Fruit fly (Drosophila melanogaster) whole organism, embryonic: ENCODE results near the gene scpr-A.
A peak's percentile ranks its signal among the peaks of the same experiment; 100 is the strongest.

Experiments
- ATbp ChIP-seq: fragments of 200-800 bp; sonication (Bioruptor generic); optimal IDR thresholded peaks from 2 replicates; lab custom pipeline; 2017; ENCODE audit warnings: missing biosample characterization, mild to moderate bottlenecking, missing genetic modification characterization, missing genetic modification reagents
- Aef1 ChIP-seq: fragments of 200-800 bp; sonication (Bioruptor generic); IDR thresholded peaks from 3 replicates; pipeline ENCODE4 v1.3.6; 2022; ENCODE audit warnings: missing biosample characterization, missing genetic modification characterization
- Bgb ChIP-seq: fragments of 200-800 bp; sonication (Bioruptor generic); IDR thresholded peaks from 2 replicates; pipeline ENCODE4 v1.3.6; 2022; ENCODE audit warnings: missing biosample characterization, missing genetic modification characterization; ENCODE audit not compliant: partially characterized antibody
- CG11504 ChIP-seq: fragments of 200-800 bp; sonication (Bioruptor generic); optimal IDR thresholded peaks from 3 replicates; lab custom pipeline; 2019; ENCODE audit warnings: missing biosample characterization, mild to moderate bottlenecking, missing genetic modification characterization, moderate library complexity
- CG11696 ChIP-seq: fragments of 200-800 bp; sonication (Bioruptor generic); IDR thresholded peaks from 2 replicates; pipeline ENCODE4 v1.3.6; 2022; ENCODE audit warnings: missing biosample characterization, missing genetic modification characterization
- CG14667 ChIP-seq: fragments of 200-800 bp; sonication (Bioruptor generic); IDR thresholded peaks from 2 replicates; pipeline ENCODE4 v1.3.6; 2022; ENCODE audit warnings: missing biosample characterization, missing genetic modification characterization
- CG14860 ChIP-seq: fragments of 200-800 bp; sonication (Bioruptor generic); IDR thresholded peaks from 3 replicates; pipeline ENCODE4 v1.3.6; 2022; ENCODE audit warnings: missing biosample characterization, missing genetic modification characterization; ENCODE audit not compliant: partially characterized antibody
- CG1529 ChIP-seq: fragments of 200-800 bp; sonication (Bioruptor generic); optimal IDR thresholded peaks from 3 replicates; lab custom pipeline; 2018; ENCODE audit warnings: missing biosample characterization, missing genetic modification characterization
- CG18599 ChIP-seq: fragments of 200-800 bp; sonication (Bioruptor generic); optimal IDR thresholded peaks from 3 replicates; lab custom pipeline; 2017; ENCODE audit warnings: missing biosample characterization, missing genetic modification characterization, mild to moderate bottlenecking, moderate library complexity, missing genetic modification reagents
- CG31388 ChIP-seq: fragments of 200-800 bp; sonication (Bioruptor generic); optimal IDR thresholded peaks from 2 replicates; lab custom pipeline; 2016; ENCODE audit warnings: missing biosample characterization, missing genetic modification characterization
- CG3407 ChIP-seq: fragments of 200-800 bp; sonication (Bioruptor generic); optimal IDR thresholded peaks from 2 replicates; lab custom pipeline; 2018; ENCODE audit warnings: missing biosample characterization, mild to moderate bottlenecking, missing genetic modification characterization
- CG4360 ChIP-seq: fragments of 200-800 bp; sonication (Bioruptor generic); IDR thresholded peaks from 2 replicates; pipeline ENCODE4 v1.3.6; 2022; ENCODE audit warnings: missing biosample characterization, missing genetic modification characterization
- CG5245 ChIP-seq: fragments of 200-800 bp; sonication (Bioruptor generic); optimal IDR thresholded peaks from 3 replicates; lab custom pipeline; 2016; ENCODE audit warnings: missing biosample characterization, missing genetic modification characterization
- CG7786 ChIP-seq: fragments of 200-800 bp; sonication (Bioruptor generic); optimal IDR thresholded peaks from 2 replicates; lab custom pipeline; 2016; ENCODE audit warnings: missing biosample characterization, missing genetic modification characterization
- CG8388 ChIP-seq: fragments of 200-800 bp; sonication (Bioruptor generic); optimal IDR thresholded peaks from 2 replicates; lab custom pipeline; 2019; ENCODE audit warnings: missing biosample characterization, mild to moderate bottlenecking, missing genetic modification characterization, moderate library complexity
- D ChIP-seq, 2 experiments: fragments of 200-800 bp in 1 of 2; fragments of >200 bp in 1 of 2; sonication (Bioruptor generic) in 1 of 2; optimal IDR thresholded peaks; 2 replicates in 1 of 2; 3 replicates in 1 of 2; lab custom pipeline; 2017; ENCODE audit warnings: mild to moderate bottlenecking in 1 of 2, missing biosample characterization in 1 of 2, missing genetic modification characterization in 1 of 2, missing genetic modification reagents in 1 of 2
- D19B ChIP-seq: fragments of 200-800 bp; sonication (Bioruptor generic); optimal IDR thresholded peaks from 2 replicates; lab custom pipeline; 2017; ENCODE audit warnings: missing biosample characterization, mild to moderate bottlenecking, missing genetic modification characterization
- Dref ChIP-seq: fragments of 200-800 bp; sonication (Bioruptor generic); IDR thresholded peaks from 2 replicates; pipeline ENCODE4 v1.3.6; 2022; ENCODE audit warnings: missing biosample characterization, missing genetic modification characterization
- ERR ChIP-seq: fragments of 200-800 bp; sonication (Bioruptor generic); optimal IDR thresholded peaks from 2 replicates; lab custom pipeline; 2016; ENCODE audit warnings: missing biosample characterization, missing genetic modification characterization
- Fer3 ChIP-seq: fragments of 200-800 bp; sonication (Bioruptor generic); optimal IDR thresholded peaks from 2 replicates; lab custom pipeline; 2018; ENCODE audit warnings: missing biosample characterization, mild to moderate bottlenecking, missing genetic modification characterization, moderate library complexity
- GATAe ChIP-seq: fragments of 200-800 bp; sonication (Bioruptor generic); conservative IDR thresholded peaks from 2 replicates; pipeline ENCODE4 v1.3.6; 2022; ENCODE audit warnings: missing biosample characterization, missing genetic modification characterization
- Gug ChIP-seq: fragments of 200-800 bp; sonication (Bioruptor generic); IDR thresholded peaks from 4 replicates; pipeline ENCODE4 v1.3.6; 2022; ENCODE audit warnings: missing biosample characterization, missing genetic modification characterization
- HHEX ChIP-seq: fragments of 200-800 bp; sonication (Bioruptor generic); optimal IDR thresholded peaks from 3 replicates; lab custom pipeline; 2017; ENCODE audit warnings: missing biosample characterization, mild to moderate bottlenecking, missing genetic modification characterization, missing genetic modification reagents
- Hey ChIP-seq: fragments of 200-800 bp; sonication (Bioruptor generic); optimal IDR thresholded peaks from 3 replicates; lab custom pipeline; 2018; ENCODE audit warnings: missing biosample characterization, mild to moderate bottlenecking, missing genetic modification characterization
- Myb ChIP-seq: fragments of 200-800 bp; sonication (Bioruptor generic); optimal IDR thresholded peaks from 2 replicates; lab custom pipeline; 2016; ENCODE audit warnings: missing biosample characterization, missing genetic modification characterization
- NC2β ChIP-seq: fragments of 200-800 bp; sonication (Bioruptor generic); optimal IDR thresholded peaks from 2 replicates; lab custom pipeline; 2016; ENCODE audit warnings: missing biosample characterization, missing genetic modification characterization
- Nf-YC ChIP-seq: fragments of 200-800 bp; optimal IDR thresholded peaks from 3 replicates; lab custom pipeline; 2019; ENCODE audit warnings: missing biosample characterization, mild to moderate bottlenecking, missing genetic modification characterization, moderate library complexity
- Xrp1 ChIP-seq: fragments of 200-800 bp; sonication (Bioruptor generic); IDR thresholded peaks from 2 replicates; pipeline ENCODE4 v1.3.6; 2022; ENCODE audit warnings: missing biosample characterization, missing genetic modification characterization
- al ChIP-seq: fragments of 200-800 bp; sonication (Bioruptor generic); IDR thresholded peaks from 2 replicates; pipeline ENCODE4 v1.3.6; 2022; ENCODE audit warnings: missing biosample characterization, missing genetic modification characterization
- ara ChIP-seq: fragments of 200-800 bp; sonication (Bioruptor generic); IDR thresholded peaks from 2 replicates; pipeline ENCODE4 v1.3.6; 2022; ENCODE audit warnings: missing biosample characterization, missing genetic modification characterization
- crc ChIP-seq: fragments of 200-800 bp; sonication (Bioruptor generic); optimal IDR thresholded peaks from 2 replicates; lab custom pipeline; 2016; ENCODE audit warnings: missing biosample characterization, missing genetic modification characterization
- gcm2 ChIP-seq: fragments of 200-800 bp; sonication (Bioruptor generic); optimal IDR thresholded peaks from 2 replicates; lab custom pipeline; 2016; ENCODE audit warnings: missing biosample characterization, missing genetic modification characterization
- ham ChIP-seq: fragments of 200-800 bp; sonication (Bioruptor generic); IDR thresholded peaks from 2 replicates; pipeline ENCODE4 v1.3.6; 2022; ENCODE audit warnings: missing biosample characterization, missing genetic modification characterization
- her ChIP-seq: fragments of 200-800 bp; sonication (Bioruptor generic); optimal IDR thresholded peaks from 2 replicates; lab custom pipeline; 2016; ENCODE audit warnings: missing biosample characterization, missing genetic modification characterization
- insv ChIP-seq, 2 experiments: fragments of 200-800 bp; sonication (Bioruptor generic); optimal IDR thresholded peaks; 3 replicates each; lab custom pipeline; 2016 to 2018; ENCODE audit warnings: missing biosample characterization in 2 of 2, missing genetic modification characterization in 2 of 2
- kah ChIP-seq: fragments of 200-800 bp; sonication (Bioruptor generic); optimal IDR thresholded peaks from 2 replicates; lab custom pipeline; 2018; ENCODE audit warnings: missing biosample characterization, mild to moderate bottlenecking, missing genetic modification characterization
- ken ChIP-seq: fragments of 200-800 bp; sonication (Bioruptor generic); IDR thresholded peaks from 3 replicates; pipeline ENCODE4 v1.3.6; 2022; ENCODE audit warnings: missing biosample characterization, missing genetic modification characterization
- kni ChIP-seq: fragments of 200-800 bp; sonication (Bioruptor generic); optimal IDR thresholded peaks from 3 replicates; lab custom pipeline; 2017; ENCODE audit warnings: mild to moderate bottlenecking, missing biosample characterization, missing genetic modification reagents, missing genetic modification characterization
- knrl ChIP-seq: fragments of 200-800 bp; sonication (Bioruptor generic); IDR thresholded peaks from 3 replicates; pipeline ENCODE4 v1.3.6; 2022; ENCODE audit warnings: missing biosample characterization, missing genetic modification characterization; ENCODE audit not compliant: partially characterized antibody
- org-1 ChIP-seq: fragments of 200-800 bp; sonication (Bioruptor generic); optimal IDR thresholded peaks from 2 replicates; lab custom pipeline; 2017; ENCODE audit warnings: missing biosample characterization, missing genetic modification characterization
- pan ChIP-seq, 4 experiments: fragments of >200 bp in 3 of 4; fragments of 200-800 bp in 1 of 4; sonication (Bioruptor generic) in 1 of 4; optimal IDR thresholded peaks in 3 of 4; IDR thresholded peaks in 1 of 4; 2 replicates each; pipeline versions ENCODE4 v1.3.6 to Lab custom; 2017 to 2022; ENCODE audit warnings: missing biosample characterization in 2 of 4, missing genetic modification characterization in 2 of 4, mixed read lengths in 1 of 4
- pzg ChIP-seq: fragments of 200-800 bp; sonication (Bioruptor generic); optimal IDR thresholded peaks from 3 replicates; lab custom pipeline; 2018; ENCODE audit warnings: missing biosample characterization, mild to moderate bottlenecking, missing genetic modification characterization, moderate library complexity
- row ChIP-seq: fragments of 200-800 bp; sonication (Bioruptor generic); IDR thresholded peaks from 3 replicates; pipeline ENCODE4 v1.3.6; 2022; ENCODE audit warnings: missing biosample characterization, missing genetic modification characterization
- tll ChIP-seq, 2 experiments: fragments of 200-800 bp in 1 of 2; fragments of >200 bp in 1 of 2; sonication (Bioruptor generic) in 1 of 2; optimal IDR thresholded peaks; 2 replicates each; lab custom pipeline; 2017 to 2019; ENCODE audit warnings: missing biosample characterization in 2 of 2, missing genetic modification characterization in 2 of 2, mild to moderate bottlenecking in 1 of 2, moderate library complexity in 1 of 2
- twi ChIP-seq: fragments of 200-800 bp; optimal IDR thresholded peaks from 2 replicates; lab custom pipeline; 2019; ENCODE audit warnings: missing biosample characterization, mild to moderate bottlenecking, missing genetic modification characterization, moderate library complexity
- yki ChIP-seq: fragments of >200 bp; optimal IDR thresholded peaks from 3 replicates; lab custom pipeline; 2018
- zen ChIP-seq: fragments of 200-800 bp; sonication (Bioruptor generic); optimal IDR thresholded peaks from 3 replicates; lab custom pipeline; 2018; ENCODE audit warnings: missing biosample characterization, mild to moderate bottlenecking, missing genetic modification characterization, moderate library complexity
- zf30C ChIP-seq: fragments of 200-800 bp; sonication (Bioruptor generic); optimal IDR thresholded peaks from 3 replicates; lab custom pipeline; 2018; ENCODE audit warnings: missing biosample characterization, mild to moderate bottlenecking, missing genetic modification characterization

Gene scpr-A

dm6 chr3R:11214449-11214950, 26.5 kb upstream of the scpr-A start, which contains the start of gene ZnT86D (continued):
- TF ChIP-seq Gug (GFP tag; lab: Robert Waterston, UW) (peak; percentile 50; the same call in 2 of the 4 replicates), yki (no peak), org-1 (GFP tag; lab: Kevin White, UChicago) (no peak), CG11696 (GFP tag; lab: Robert Waterston, UW) (no peak), Xrp1 (GFP tag; lab: Robert Waterston, UW) (peak; percentile 30; the same call in 1 of the 2 replicates), tll (GFP tag; optimal IDR thresholded peaks at IDR 0.05; lab: Kevin White, UChicago) (peak; percentile 18 to 88), kah (GFP tag; lab: Kevin White, UChicago) (peak; percentile 11), her (GFP tag; lab: Kevin White, UChicago) (no peak), Dref (GFP tag; lab: Robert Waterston, UW) (no peak), Nf-YC (tag; lab: Kevin White, UChicago) (peak; percentile 79), twi (peak; percentile 29), pan (optimal IDR thresholded peaks at IDR 0.05; lab: Kevin White, UChicago) (no peak), pan (GFP tag; optimal IDR thresholded peaks at IDR 0.05 in 1 of 2, IDR thresholded peaks at IDR 0.05 in 1 of 2) (no peak), CG14667 (GFP tag; lab: Robert Waterston, UW) (no peak), CG4360 (GFP tag; lab: Robert Waterston, UW) (no peak), ham (GFP tag; lab: Robert Waterston, UW) (no peak), Bgb (GFP tag; lab: Robert Waterston, UW) (no peak), al (GFP tag; lab: Robert Waterston, UW) (peak; percentile 58; the same call in 1 of the 2 replicates), Myb (GFP tag; lab: Kevin White, UChicago) (peak; percentile 38), HHEX (GFP tag; lab: Kevin White, UChicago) (peak; percentile 33), GATAe (GFP tag; lab: Robert Waterston, UW) (no peak), crc (GFP tag; lab: Kevin White, UChicago) (no peak), pzg (GFP tag; lab: Kevin White, UChicago) (peak; percentile 64), NC2β (GFP tag; lab: Kevin White, UChicago) (peak; percentile 68), Aef1 (GFP tag; lab: Robert Waterston, UW) (peak; percentile 49; the same call in 2 of the 3 replicates), CG31388 (GFP tag; lab: Kevin White, UChicago) (no peak), Fer3 (tag; lab: Kevin White, UChicago) (peak; percentile 70), zf30C (GFP tag; lab: Kevin White, UChicago) (no peak)

dm6 chr3R:11216156-11216630, 24.8 kb upstream of the scpr-A start, which contains the start of the genes RpS25 and CG4820:
Gene RpS25 (minus strand): TSS chr3R:11216287.
Gene CG4820 (plus strand): TSS chr3R:11216535.
- TF ChIP-seq CG5245 (peak; percentile 85), row (peak; percentile 73), CG11504 (tag; lab: Kevin White, UChicago) (peak; percentile 84), D (optimal IDR thresholded peaks at IDR 0.05; lab: Kevin White, UChicago) (no peak), D (GFP tag; optimal IDR thresholded peaks at IDR 0.05; lab: Kevin White, UChicago) (peak; percentile 86), CG7786 (peak; percentile 81), ATbp (GFP tag; lab: Kevin White, UChicago) (peak; percentile 87), CG8388 (GFP tag; lab: Kevin White, UChicago) (peak; percentile 82), kni (GFP tag; lab: Kevin White, UChicago) (peak; percentile 95), CG4360 (GFP tag; lab: Robert Waterston, UW) (0 out of 2 replicates have a peak, but pooled peaks have one; percentile 37), CG18599 (peak; percentile 90), D19B (GFP tag; lab: Kevin White, UChicago) (peak; percentile 75), CG1529 (GFP tag; lab: Kevin White, UChicago) (peak; percentile 85), insv (GFP tag; optimal IDR thresholded peaks at IDR 0.05; lab: Kevin White, UChicago) (peak in 1 of 2 experiments; percentile 84), ERR (GFP tag; lab: Kevin White, UChicago) (peak; percentile 77), zen (tag; lab: Kevin White, UChicago) (peak; percentile 84), knrl (peak; percentile 91), Hey (tag; lab: Kevin White, UChicago) (peak; percentile 85), CG14860 (GFP tag; lab: Robert Waterston, UW) (peak; percentile 77), gcm2 (GFP tag; lab: Kevin White, UChicago) (peak; percentile 86), CG3407 (GFP tag; lab: Kevin White, UChicago) (peak; percentile 87), ken (GFP tag; lab: Robert Waterston, UW) (peak; percentile 78), ara (GFP tag; lab: Robert Waterston, UW) (peak; percentile 75)
